Fruit fly (Drosophila melanogaster) S2 (cell line): Measurements from ENCODE around the gene CG34269.

ENCODE experiments used
- CG8478 ChIP-seq: fragments of >200 bp; optimal IDR thresholded peaks from 2 replicates; lab custom pipeline; 2018
- CTCF ChIP-seq, 2 experiments: fragments of >200 bp; optimal IDR thresholded peaks; 2 replicates each; lab custom pipeline; 2018

- no peak for TF ChIP-seq CG8478 (lab: Kevin White, UChicago)
- TF ChIP-seq CTCF (optimal IDR thresholded peaks at IDR 0.05; lab: Kevin White, UChicago): no peak
Measured at dm6 chr3L:530813-531212, 2.7 kb downstream of the CG34269 start.
